Worm (Caenorhabditis elegans): Measurements from ENCODE around the gene R02F2.6.

Gene R02F2.6

DNA sequence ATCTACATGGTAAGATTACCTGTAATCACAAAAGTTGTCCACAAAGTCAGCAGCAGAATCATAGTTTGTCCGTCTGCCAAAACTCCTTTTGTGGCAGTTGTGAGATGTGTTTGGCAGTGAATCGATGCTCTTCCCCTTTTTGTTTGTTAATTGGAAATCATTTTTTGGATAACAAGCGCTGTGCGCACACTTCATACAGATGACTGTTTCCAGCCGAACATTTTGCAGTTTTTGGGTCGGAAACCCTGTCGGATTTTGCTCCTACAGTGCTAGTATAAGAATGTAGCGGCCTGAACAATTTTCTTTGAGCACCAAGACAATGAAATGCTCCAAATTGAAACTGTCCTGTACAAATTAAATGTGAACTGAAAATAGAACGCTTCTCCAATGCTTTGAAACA lies 29.9 kb upstream of the R02F2.6 start, which contains the start of gene D1044.7:
Gene D1044.7 (minus strand): TSS at position 101 of the 400 bp plus-strand sequence.
- no peak for TF ChIP-seq ets-4 (tag; optimal IDR thresholded peaks at IDR 0.05)

DNA sequence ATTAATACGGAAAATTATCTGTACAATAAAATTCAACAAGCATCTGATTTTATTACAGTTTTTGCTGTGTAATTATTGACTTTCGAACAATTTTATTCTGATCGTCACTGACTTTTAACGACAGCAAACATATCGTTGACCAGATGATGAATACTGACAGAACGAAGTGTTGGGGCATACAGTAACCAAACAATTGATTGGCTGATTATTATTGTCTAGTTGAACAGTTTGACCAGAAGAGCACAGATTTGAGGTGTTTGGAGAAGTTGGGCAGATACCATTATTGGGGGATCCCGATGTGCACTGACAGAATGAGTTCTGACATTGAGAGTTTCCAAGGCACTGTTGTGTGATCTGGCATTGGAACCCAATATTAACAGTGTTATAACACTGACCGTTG lies 28.2 kb upstream of the R02F2.6 start:
- TF ChIP-seq ceh-19 (GFP tag; optimal IDR thresholded peaks at IDR 0.05) (no peak), fkh-10 (GFP tag; optimal IDR thresholded peaks at IDR 0.05) (no peak), zip-5 (tag; optimal IDR thresholded peaks at IDR 0.05) (no peak), ceh-9 (tag; optimal IDR thresholded peaks at IDR 0.05) (no peak), lim-6 (tag; optimal IDR thresholded peaks at IDR 0.05) (no peak), ttx-3 (tag; optimal IDR thresholded peaks at IDR 0.05) (no peak), ahr-1 (tag; optimal IDR thresholded peaks at IDR 0.05) (no peak), ceh-6 (GFP tag; optimal IDR thresholded peaks at IDR 0.05) (no peak), ceh-30 (tag; optimal IDR thresholded peaks at IDR 0.05) (no peak), gmeb-2 (tag; optimal IDR thresholded peaks at IDR 0.05) (no peak), pha-2 (tag; optimal IDR thresholded peaks at IDR 0.05) (no peak), nhr-232 (tag; optimal IDR thresholded peaks at IDR 0.05) (no peak), mec-3 (tag; optimal IDR thresholded peaks at IDR 0.05; ENCODE audit: borderline replicate concordance) (no peak), dmd-4 (tag; optimal IDR thresholded peaks at IDR 0.05; ENCODE audit: borderline replicate concordance) (no peak), elt-2 (tag; optimal IDR thresholded peaks at IDR 0.05) (no peak), hlh-15 (tag; optimal IDR thresholded peaks at IDR 0.05) (no peak), pros-1 (tag; optimal IDR thresholded peaks at IDR 0.05) (no peak)

DNA sequence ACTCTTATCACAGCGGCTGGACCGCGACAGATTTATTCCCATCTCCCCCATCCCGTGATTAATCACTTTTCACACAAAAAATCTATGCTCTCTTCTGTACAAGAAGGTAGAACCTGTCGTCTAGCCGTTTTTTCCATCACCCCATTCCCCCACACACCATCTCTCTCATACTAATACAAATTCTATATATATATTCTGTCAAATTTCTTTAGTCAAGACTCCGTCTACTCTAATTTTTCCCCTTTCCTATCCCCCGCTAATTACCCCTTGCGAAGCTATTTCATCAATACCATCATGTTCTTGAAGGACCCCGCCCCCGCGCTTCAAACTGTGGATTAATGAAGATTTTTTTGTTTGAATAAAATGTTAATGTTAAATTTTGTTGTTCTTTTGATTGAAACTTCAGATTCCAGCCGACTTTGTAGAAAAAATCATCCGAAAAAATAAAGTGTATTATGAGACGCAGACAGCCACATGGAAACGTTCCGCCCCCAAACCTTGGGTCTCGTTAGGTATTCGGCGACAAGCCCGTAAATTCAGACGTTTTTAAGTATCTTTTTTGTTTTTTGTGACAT lies 27.4 kb upstream of the R02F2.6 start:
- TF ChIP-seq elt-2 (tag; optimal IDR thresholded peaks at IDR 0.05) (no peak), ets-4 (tag; optimal IDR thresholded peaks at IDR 0.05) (no peak), ama-1 (optimal IDR thresholded peaks at IDR 0.05) (peak; percentile 53)

DNA sequence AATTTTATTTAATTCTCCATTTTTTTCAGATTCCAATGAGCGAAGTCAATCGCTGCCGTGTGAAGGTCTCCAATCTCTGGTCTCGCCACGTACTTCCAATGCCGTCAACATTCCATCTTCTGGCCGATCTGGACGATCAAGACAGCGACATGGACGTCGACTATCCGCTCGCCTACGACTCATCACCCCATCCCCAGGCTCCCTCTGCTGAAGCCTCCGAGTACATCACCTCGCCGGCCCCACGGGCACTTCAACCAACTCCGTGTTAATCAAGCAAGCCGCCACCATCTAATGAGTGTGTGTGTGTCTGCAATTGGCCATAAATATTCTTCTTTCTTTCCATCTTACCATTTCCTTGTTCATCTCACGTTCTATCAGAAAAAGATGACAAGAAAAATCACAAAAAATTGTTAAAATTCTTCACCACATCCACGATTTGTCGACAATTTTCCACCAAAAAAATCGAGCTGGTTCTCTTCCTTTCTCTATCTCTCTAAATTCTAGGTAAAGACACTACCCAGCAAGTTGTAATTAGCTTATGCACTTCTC lies 26.8 kb upstream of the R02F2.6 start:
- TF ChIP-seq unc-42 (tag; optimal IDR thresholded peaks at IDR 0.05): no peak
- TF ChIP-seq hlh-8 (tag; optimal IDR thresholded peaks at IDR 0.05): no peak
- TF ChIP-seq pha-4 (tag; optimal IDR thresholded peaks at IDR 0.05): no peak
- TF ChIP-seq ceh-30 (tag; optimal IDR thresholded peaks at IDR 0.05): no peak
- TF ChIP-seq unc-3 (GFP tag; conservative IDR thresholded peaks at IDR 0.05): no peak
- TF ChIP-seq unc-3 (tag; optimal IDR thresholded peaks at IDR 0.05): no peak
- no peak for TF ChIP-seq lin-11 (tag; optimal IDR thresholded peaks at IDR 0.05)

DNA sequence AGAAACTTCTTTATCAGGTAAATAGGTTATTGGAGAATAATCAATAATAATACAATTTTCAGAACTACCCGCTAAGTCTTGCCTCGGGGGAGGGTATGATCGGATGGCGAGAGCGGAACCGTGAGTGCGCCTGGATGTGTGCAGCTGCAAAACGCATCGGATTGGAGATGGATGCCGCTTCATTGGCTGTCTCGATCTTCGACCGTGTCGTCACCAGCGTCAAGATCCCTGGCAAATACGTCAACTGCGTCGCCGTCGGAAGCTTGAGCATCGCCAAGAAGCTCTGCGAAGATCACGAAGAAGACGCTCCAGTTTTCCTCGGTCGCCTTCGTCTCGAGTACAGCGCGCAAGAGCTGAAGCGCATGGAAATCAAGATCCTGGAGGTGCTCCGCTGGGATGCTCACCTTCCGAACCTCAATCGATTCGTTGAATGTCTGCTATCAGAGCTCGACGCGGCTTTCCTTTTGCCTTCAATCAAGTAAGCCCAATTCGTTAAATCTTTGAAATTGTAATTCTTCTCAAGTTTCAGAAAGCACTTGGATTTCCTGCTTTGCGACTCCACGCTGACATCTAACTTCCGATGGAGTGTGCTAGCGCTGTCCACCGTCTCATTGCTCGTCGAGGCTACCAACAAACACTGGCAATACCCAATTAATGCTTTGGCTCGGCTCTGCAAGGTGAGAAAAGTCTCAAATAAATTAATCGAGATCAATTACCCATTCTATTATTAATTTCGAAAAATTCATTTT lies 26.2 kb upstream of the R02F2.6 start:
- TF ChIP-seq hlh-30 (tag; optimal IDR thresholded peaks at IDR 0.05; ENCODE audit: insufficient read depth) (no peak), ceh-34 (tag; optimal IDR thresholded peaks at IDR 0.05) (no peak), pqm-1 (tag; optimal IDR thresholded peaks at IDR 0.05) (no peak), ceh-14 (tag; optimal IDR thresholded peaks at IDR 0.05) (no peak), lim-6 (tag; optimal IDR thresholded peaks at IDR 0.05) (no peak), mec-3 (tag; optimal IDR thresholded peaks at IDR 0.05; ENCODE audit: borderline replicate concordance) (no peak)

DNA sequence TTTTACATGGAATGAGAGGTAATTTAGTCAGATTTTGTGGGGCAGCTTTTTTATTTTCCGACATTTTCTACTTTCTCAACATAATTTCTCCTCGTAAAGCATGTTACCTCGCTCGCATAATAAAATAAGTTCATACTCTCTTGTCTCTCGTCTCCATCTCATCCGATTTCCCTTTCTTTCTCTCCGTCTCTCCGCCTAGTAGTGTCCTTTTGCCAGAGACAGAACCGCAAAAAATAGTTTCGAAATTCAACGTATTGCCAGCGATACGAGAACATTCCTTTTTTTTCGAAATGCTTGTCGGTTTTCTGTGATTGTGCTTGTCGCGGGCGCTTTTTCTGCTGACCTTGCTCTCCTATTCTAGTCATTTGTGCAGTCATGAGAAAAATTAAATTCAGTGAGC lies 25.4 kb upstream of the R02F2.6 start:
- TF ChIP-seq ceh-2 (tag; optimal IDR thresholded peaks at IDR 0.05) (no peak), ets-4 (tag; optimal IDR thresholded peaks at IDR 0.05) (peak; percentile 37), unc-55 (GFP tag; optimal IDR thresholded peaks at IDR 0.05) (peak; percentile 27), unc-42 (tag; optimal IDR thresholded peaks at IDR 0.05) (peak; percentile 75), K09A11.1 (tag; optimal IDR thresholded peaks at IDR 0.05; ENCODE audit: insufficient read depth) (no peak)
